Worm (Caenorhabditis elegans): ENCODE results near the gene C55B6.7.

ce11 chrX:7181627-7182026 is 10.2 kb downstream of the C55B6.7 start:
- no peak for TF ChIP-seq pes-1 (GFP tag; IDR thresholded peaks at IDR 0.05)
- no peak for TF ChIP-seq ama-1 (optimal IDR thresholded peaks at IDR 0.05)
- TF ChIP-seq flt-1 (GFP tag; IDR thresholded peaks at IDR 0.05): no peak
- no peak for TF ChIP-seq aly-1 (tag; optimal IDR thresholded peaks at IDR 0.05)
- TF ChIP-seq hmg-4 (GFP tag; optimal IDR thresholded peaks at IDR 0.05): no peak
- TF ChIP-seq tbx-37 (GFP tag; conservative IDR thresholded peaks at IDR 0.05): no peak
- no peak for TF ChIP-seq tra-4 (tag; optimal IDR thresholded peaks at IDR 0.05)
- no peak for TF ChIP-seq sea-1 (GFP tag; conservative IDR thresholded peaks at IDR 0.05)
- no peak for TF ChIP-seq hmbx-1 (tag; optimal IDR thresholded peaks at IDR 0.05)
- no peak for TF ChIP-seq ceh-36 (tag; optimal IDR thresholded peaks at IDR 0.05)
- no peak for TF ChIP-seq B0310.2 (tag; optimal IDR thresholded peaks at IDR 0.05)
- TF ChIP-seq tbx-11 (GFP tag; IDR thresholded peaks at IDR 0.05): no peak
- no peak for TF ChIP-seq scrt-1 (GFP tag; IDR thresholded peaks at IDR 0.05)
